Worm (Caenorhabditis elegans): ENCODE results near the gene C14F11.4.

C14F11.4 gene

DNA sequence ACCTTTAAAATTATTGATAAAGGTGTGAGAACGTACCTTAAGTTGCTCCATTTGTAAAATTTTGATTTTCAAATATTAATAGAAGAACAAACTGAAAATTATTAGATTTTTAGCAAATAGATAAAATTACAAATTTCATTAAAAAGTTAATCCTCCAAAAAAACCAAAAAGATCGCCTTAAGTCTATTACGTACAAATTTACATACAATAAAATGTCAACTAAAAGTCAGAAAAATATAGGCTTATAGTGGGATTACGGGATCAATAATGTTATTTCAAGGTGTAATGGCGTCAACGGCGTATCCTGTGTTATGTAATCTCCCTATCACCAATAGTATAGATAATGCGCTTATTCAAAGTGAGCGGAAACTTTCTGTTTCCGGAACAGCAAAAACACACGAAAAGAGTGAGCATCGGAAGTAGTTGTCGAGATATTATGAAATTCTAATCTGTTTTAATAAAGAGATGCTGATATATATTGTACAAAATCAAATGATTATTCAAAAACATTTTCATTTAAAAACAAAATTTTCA lies 38.6 kb downstream of the C14F11.4 start, which contains the start of gene ceh-54:
TSS of gene ceh-54 (minus strand) at position 51 of the 534 bp plus-strand sequence.
- TF ChIP-seq klf-2 (GFP tag; conservative IDR thresholded peaks at IDR 0.05) = no peak
- TF ChIP-seq ztf-23 (GFP tag; IDR thresholded peaks at IDR 0.05) = no peak
- TF ChIP-seq ztf-29 (GFP tag; IDR thresholded peaks at IDR 0.05) = no peak
- TF ChIP-seq cog-1 (tag; optimal IDR thresholded peaks at IDR 0.05) = no peak
- TF ChIP-seq T22C8.4 (GFP tag; IDR thresholded peaks at IDR 0.05) = no peak
- no peak for TF ChIP-seq flt-1 (GFP tag; IDR thresholded peaks at IDR 0.05)
- no peak for TF ChIP-seq tab-1 (GFP tag; IDR thresholded peaks at IDR 0.05)
- TF ChIP-seq ref-1 (GFP tag; conservative IDR thresholded peaks at IDR 0.05) = no peak
- TF ChIP-seq med-1 (GFP tag; optimal IDR thresholded peaks at IDR 0.05; ENCODE audit: insufficient read depth) = no peak

DNA sequence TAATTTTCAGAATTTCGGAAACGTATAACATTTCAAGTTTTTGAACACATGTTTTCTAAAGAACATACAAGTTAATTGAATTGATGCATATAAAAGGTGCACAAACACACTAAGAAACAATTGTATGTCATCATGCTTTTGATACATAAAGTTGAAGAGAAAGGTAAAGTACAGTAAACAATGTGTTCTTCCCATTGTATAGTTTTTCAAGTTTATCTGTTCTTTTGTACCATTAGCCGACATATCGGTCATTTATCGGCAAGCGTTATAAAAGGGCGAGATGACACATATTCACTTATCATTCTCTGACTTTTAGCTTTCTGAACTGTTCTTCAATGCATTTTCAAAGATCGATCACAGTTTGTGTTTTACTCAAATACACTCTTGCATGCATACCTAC lies 42.9 kb downstream of the C14F11.4 start, which contains the start of gene T13C5.9:
TSS of gene T13C5.9 (plus strand) at position 301 of the 400 bp plus-strand sequence.
- TF ChIP-seq ztf-23 (GFP tag; IDR thresholded peaks at IDR 0.05) = no peak
- no peak for TF ChIP-seq tab-1 (GFP tag; IDR thresholded peaks at IDR 0.05)
- TF ChIP-seq ztf-29 (GFP tag; IDR thresholded peaks at IDR 0.05) = no peak
- TF ChIP-seq flt-1 (GFP tag; IDR thresholded peaks at IDR 0.05) = no peak

DNA sequence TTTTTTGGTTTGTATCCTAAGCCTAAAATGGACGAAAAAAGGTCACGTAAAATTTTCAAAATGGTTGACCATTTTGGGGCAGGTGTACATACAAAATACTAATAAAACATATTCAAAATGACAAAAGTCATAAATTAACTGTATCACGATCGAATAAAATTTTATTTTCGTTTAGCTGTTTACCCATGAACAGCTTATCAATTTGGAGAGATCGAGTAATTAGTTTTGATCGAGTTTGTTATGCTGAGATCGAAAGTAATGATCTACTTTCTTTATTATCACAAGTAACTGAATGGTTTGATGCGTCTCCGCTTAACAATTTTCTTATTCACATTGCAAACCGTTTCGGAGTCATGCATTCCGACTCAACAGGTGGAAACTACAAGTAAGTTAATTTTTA lies 45.0 kb downstream of the C14F11.4 start, which contains the start of gene T13C5.10:
TSS of gene T13C5.10 (plus strand) at position 301 of the 400 bp plus-strand sequence.
- no peak for TF ChIP-seq ztf-29 (GFP tag; IDR thresholded peaks at IDR 0.05)
- no peak for TF ChIP-seq flt-1 (GFP tag; IDR thresholded peaks at IDR 0.05)
- TF ChIP-seq T22C8.4 (GFP tag; IDR thresholded peaks at IDR 0.05) = no peak
- no peak for TF ChIP-seq klf-2 (GFP tag; conservative IDR thresholded peaks at IDR 0.05)
- no peak for TF ChIP-seq med-1 (GFP tag; optimal IDR thresholded peaks at IDR 0.05; ENCODE audit: insufficient read depth)

DNA sequence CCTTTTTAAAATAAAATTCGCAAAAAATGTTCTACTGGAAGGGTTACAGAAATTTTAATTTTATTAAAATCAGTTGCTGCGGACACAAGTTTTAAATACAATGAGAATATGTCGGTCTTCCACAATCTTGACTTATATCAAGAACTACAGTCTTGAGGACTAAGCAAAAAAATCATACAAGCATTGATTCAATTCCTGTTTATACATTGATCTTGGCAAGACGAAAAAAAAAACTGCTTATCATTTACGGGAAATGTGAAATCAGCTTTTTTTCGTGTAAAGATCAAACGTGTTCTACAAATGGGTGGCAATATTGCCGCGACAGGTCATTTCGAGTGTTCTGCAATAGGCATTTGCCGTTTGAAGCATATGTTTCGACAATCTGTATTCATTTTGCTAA lies 48.1 kb downstream of the C14F11.4 start, which contains the start of gene T13C5.2:
TSS of gene T13C5.2 (plus strand) at position 301 of the 400 bp plus-strand sequence.
- TF ChIP-seq T22C8.4 (GFP tag; IDR thresholded peaks at IDR 0.05) (no peak), ztf-23 (GFP tag; IDR thresholded peaks at IDR 0.05) (no peak), flt-1 (GFP tag; IDR thresholded peaks at IDR 0.05) (no peak), cog-1 (tag; optimal IDR thresholded peaks at IDR 0.05) (no peak), med-1 (GFP tag; optimal IDR thresholded peaks at IDR 0.05; ENCODE audit: insufficient read depth) (no peak), ztf-29 (GFP tag; IDR thresholded peaks at IDR 0.05) (no peak), klf-2 (GFP tag; conservative IDR thresholded peaks at IDR 0.05) (no peak), tab-1 (GFP tag; IDR thresholded peaks at IDR 0.05) (no peak), ref-1 (GFP tag; conservative IDR thresholded peaks at IDR 0.05) (no peak)

Data from whole organism, midembryonic.